Worm (Caenorhabditis elegans): Measurements from ENCODE around the gene arr-1.

arr-1 gene

ce11 chrX:949466-949865 lies 1.1 kb upstream of the arr-1 start (continued):
- TF ChIP-seq ceh-18 (tag; optimal IDR thresholded peaks at IDR 0.05) (peak; percentile 96), unc-86 (tag; optimal IDR thresholded peaks at IDR 0.05) (peak; percentile 51), ttx-3 (tag; optimal IDR thresholded peaks at IDR 0.05) (peak; percentile 59), ceh-14 (tag; optimal IDR thresholded peaks at IDR 0.05) (peak; percentile 79), C38D4.7 (GFP tag; optimal IDR thresholded peaks at IDR 0.05) (no peak), odd-2 (tag; optimal IDR thresholded peaks at IDR 0.05) (no peak), npax-4 (tag; optimal IDR thresholded peaks at IDR 0.05) (no peak), elt-4 (tag; optimal IDR thresholded peaks at IDR 0.05) (no peak), tbx-2 (tag; optimal IDR thresholded peaks at IDR 0.05) (peak; percentile 95), nhr-232 (tag; optimal IDR thresholded peaks at IDR 0.05) (peak; percentile 34), rnt-1 (tag; optimal IDR thresholded peaks at IDR 0.05) (peak; percentile 96), unc-55 (GFP tag; optimal IDR thresholded peaks at IDR 0.05) (peak; percentile 93), hlh-13 (GFP tag; optimal IDR thresholded peaks at IDR 0.05) (no peak), ets-4 (tag; optimal IDR thresholded peaks at IDR 0.05) (peak; percentile 42), ztf-16 (tag; optimal IDR thresholded peaks at IDR 0.05) (peak; percentile 64), dve-1 (tag; optimal IDR thresholded peaks at IDR 0.05) (peak; percentile 94)

ce11 chrX:952557-953083 lies 2.0 kb downstream of the arr-1 start:
- TF ChIP-seq K09A11.1 (tag; optimal IDR thresholded peaks at IDR 0.05; ENCODE audit: insufficient read depth) (no peak), ceh-34 (tag; optimal IDR thresholded peaks at IDR 0.05) (peak; percentile 43), F13H6.1 (tag; optimal IDR thresholded peaks at IDR 0.05) (no peak), zip-5 (tag; optimal IDR thresholded peaks at IDR 0.05) (no peak), unc-3 (GFP tag; conservative IDR thresholded peaks at IDR 0.05) (no peak), unc-3 (tag; optimal IDR thresholded peaks at IDR 0.05) (no peak), ceh-6 (GFP tag; optimal IDR thresholded peaks at IDR 0.05) (no peak), K02D7.2 (tag; optimal IDR thresholded peaks at IDR 0.05) (no peak), pros-1 (tag; optimal IDR thresholded peaks at IDR 0.05) (no peak), dve-1 (tag; optimal IDR thresholded peaks at IDR 0.05) (no peak), pha-2 (tag; optimal IDR thresholded peaks at IDR 0.05) (no peak), nfya-1 (tag; optimal IDR thresholded peaks at IDR 0.05) (peak; percentile 42), lim-6 (tag; optimal IDR thresholded peaks at IDR 0.05) (no peak), hlh-30 (tag; optimal IDR thresholded peaks at IDR 0.05; ENCODE audit: insufficient read depth) (no peak), ceh-31 (tag; optimal IDR thresholded peaks at IDR 0.05) (peak; percentile 70), unc-42 (tag; optimal IDR thresholded peaks at IDR 0.05) (peak; percentile 75), eyg-1 (tag; optimal IDR thresholded peaks at IDR 0.05) (no peak), unc-55 (GFP tag; optimal IDR thresholded peaks at IDR 0.05) (no peak), dmd-4 (tag; optimal IDR thresholded peaks at IDR 0.05; ENCODE audit: borderline replicate concordance) (no peak), hlh-15 (tag; optimal IDR thresholded peaks at IDR 0.05) (no peak), ama-1 (optimal IDR thresholded peaks at IDR 0.05) (no peak), tbx-7 (tag; optimal IDR thresholded peaks at IDR 0.05) (no peak), sdc-2 (tag; optimal IDR thresholded peaks at IDR 0.05) (no peak), pag-3 (tag; optimal IDR thresholded peaks at IDR 0.05; ENCODE audit: borderline replicate concordance) (no peak), sox-2 (GFP tag; IDR thresholded peaks at IDR 0.05) (no peak), fkh-10 (GFP tag; optimal IDR thresholded peaks at IDR 0.05) (peak; percentile 12), hlh-6 (tag; optimal IDR thresholded peaks at IDR 0.05) (no peak), pha-4 (tag; optimal IDR thresholded peaks at IDR 0.05) (no peak), ceh-19 (GFP tag; optimal IDR thresholded peaks at IDR 0.05) (no peak), madf-2 (tag; optimal IDR thresholded peaks at IDR 0.05) (no peak), rnt-1 (tag; optimal IDR thresholded peaks at IDR 0.05) (no peak), fkh-6 (tag; optimal IDR thresholded peaks at IDR 0.05) (no peak), lin-11 (tag; optimal IDR thresholded peaks at IDR 0.05) (no peak), ceh-18 (tag; optimal IDR thresholded peaks at IDR 0.05) (no peak), ceh-22 (tag; optimal IDR thresholded peaks at IDR 0.05) (no peak), pqm-1 (tag; optimal IDR thresholded peaks at IDR 0.05) (no peak), gmeb-2 (tag; optimal IDR thresholded peaks at IDR 0.05) (no peak), nhr-232 (tag; optimal IDR thresholded peaks at IDR 0.05) (no peak), che-1 (tag; optimal IDR thresholded peaks at IDR 0.05) (no peak), tbx-2 (tag; optimal IDR thresholded peaks at IDR 0.05) (peak; percentile 10), hlh-8 (tag; optimal IDR thresholded peaks at IDR 0.05) (no peak), ceh-48 (tag; optimal IDR thresholded peaks at IDR 0.05) (peak; percentile 41)
